Fruit fly (Drosophila melanogaster): Measurements from ENCODE around the gene CG14383.

dm6 chr3R:13038075-13038474, 49.8 kb upstream of the CG14383 start, which contains the start of gene CG11668:
- TF ChIP-seq CTCF (optimal IDR thresholded peaks at IDR 0.05) (no peak), CG8478 (optimal IDR thresholded peaks at IDR 0.05) (no peak)
